Worm (Caenorhabditis elegans): Measurements from ENCODE around the gene Y45F10C.1.

DNA sequence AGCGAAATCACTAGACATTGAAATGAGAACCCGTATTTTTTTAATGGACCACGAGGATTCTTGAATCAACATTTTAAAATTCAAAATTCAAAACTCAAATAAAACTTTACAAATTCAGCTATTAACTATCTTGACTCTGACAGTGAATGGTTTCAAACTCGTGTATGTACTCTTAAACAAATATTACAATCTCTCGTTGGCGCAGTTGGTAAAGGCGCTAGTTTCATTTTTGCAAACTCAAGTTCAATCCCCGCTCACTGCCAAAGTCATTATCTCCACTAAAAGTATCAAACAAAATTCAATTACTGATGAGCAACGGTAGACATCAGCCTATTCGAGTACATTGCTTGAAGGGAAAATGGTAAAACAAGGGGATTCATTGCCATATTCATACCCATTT lies 42.1 kb upstream of the Y45F10C.1 start:
- TF ChIP-seq dao-5 (tag; optimal IDR thresholded peaks at IDR 0.05) (no peak), him-1 (tag; optimal IDR thresholded peaks at IDR 0.05) (no peak), W03F9.2 (tag; optimal IDR thresholded peaks at IDR 0.05) (no peak)

All from whole organism, L4/young adult.